Worm (Caenorhabditis elegans): ENCODE measurements around the gene C13A2.4.
"Not testable (repeated sequence)": the region's sequence is repeated elsewhere in the genome, so short reads cannot be mapped to it uniquely, and the experiment has no call there.

The C13A2.4 gene

ce11 chrV:7298463-7298862 lies 19.3 kb downstream of the C13A2.4 start, which contains the start of gene F07G11.3:
TSS of gene F07G11.3 (plus strand) at chrV:7298763.
- no peak for TF ChIP-seq pros-1 (tag; optimal IDR thresholded peaks at IDR 0.05)
- no peak for TF ChIP-seq sox-4 (tag; optimal IDR thresholded peaks at IDR 0.05)
- no peak for TF ChIP-seq hlh-8 (tag; optimal IDR thresholded peaks at IDR 0.05)
- TF ChIP-seq ceh-14 (tag; optimal IDR thresholded peaks at IDR 0.05), result no peak
- no peak for TF ChIP-seq ceh-30 (tag; optimal IDR thresholded peaks at IDR 0.05)
- TF ChIP-seq C08G9.2 (tag; optimal IDR thresholded peaks at IDR 0.05), result no peak
- no peak for TF ChIP-seq dmd-4 (tag; optimal IDR thresholded peaks at IDR 0.05; ENCODE audit: borderline replicate concordance)
- no peak for TF ChIP-seq ceh-48 (tag; optimal IDR thresholded peaks at IDR 0.05)
- TF ChIP-seq nhr-232 (tag; optimal IDR thresholded peaks at IDR 0.05), result no peak
- TF ChIP-seq hlh-6 (tag; optimal IDR thresholded peaks at IDR 0.05), result no peak
- no peak for TF ChIP-seq ceh-19 (GFP tag; optimal IDR thresholded peaks at IDR 0.05)
- TF ChIP-seq madf-2 (tag; optimal IDR thresholded peaks at IDR 0.05), result no peak
- TF ChIP-seq pag-3 (tag; optimal IDR thresholded peaks at IDR 0.05; ENCODE audit: borderline replicate concordance), result no peak
- TF ChIP-seq ahr-1 (tag; optimal IDR thresholded peaks at IDR 0.05), result no peak
- TF ChIP-seq ets-4 (tag; optimal IDR thresholded peaks at IDR 0.05), result no peak
- TF ChIP-seq K09A11.1 (tag; optimal IDR thresholded peaks at IDR 0.05; ENCODE audit: insufficient read depth), result no peak
- TF ChIP-seq che-1 (tag; optimal IDR thresholded peaks at IDR 0.05), result no peak
- no peak for TF ChIP-seq lin-11 (tag; optimal IDR thresholded peaks at IDR 0.05)

DNA sequence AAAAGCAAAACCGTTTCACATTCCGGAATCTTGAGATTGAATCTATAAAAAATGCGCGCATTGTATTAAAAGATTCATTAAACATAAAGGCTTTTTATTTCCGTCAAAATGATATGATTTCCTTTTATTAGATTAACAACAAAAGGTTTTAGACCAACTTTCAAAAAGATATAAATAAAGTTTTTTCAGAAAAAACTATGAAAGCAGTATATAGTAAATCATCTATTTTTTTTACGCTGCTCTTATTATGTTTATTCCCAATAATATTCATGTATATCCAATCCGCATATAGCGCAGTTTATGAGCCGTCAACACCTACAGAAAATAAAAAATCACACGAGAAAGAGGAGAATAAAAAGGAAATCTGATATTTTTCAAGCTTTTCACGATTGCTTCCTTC lies 25.3 kb downstream of the C13A2.4 start, which contains the start of gene F07G11.2:
Gene F07G11.2 (plus strand): TSS at position 301 of the 400 bp plus-strand sequence.
- TF ChIP-seq ceh-24, K02D7.2, hlh-8 (tag; optimal IDR thresholded peaks at IDR 0.05): not testable (repeated sequence)

DNA sequence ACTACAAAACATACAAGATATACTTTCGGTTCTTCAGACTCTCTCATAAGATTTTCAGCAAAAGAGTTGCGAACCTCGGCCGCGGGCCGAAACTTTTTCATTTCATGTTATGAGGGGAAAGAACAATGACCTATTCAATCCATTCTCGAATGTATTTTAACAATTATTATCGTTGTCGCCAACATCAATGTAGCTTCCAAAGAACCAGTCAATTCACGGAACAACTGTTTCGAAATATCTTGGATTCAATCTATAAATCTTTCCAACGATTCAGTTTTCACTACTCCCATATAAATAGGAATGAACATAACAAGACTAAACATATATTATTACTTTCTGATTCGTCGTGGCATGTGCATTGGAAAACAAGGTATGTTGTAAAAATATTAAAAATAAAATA lies 27.9 kb downstream of the C13A2.4 start, which contains the start of gene F07G11.1:
Gene F07G11.1 (plus strand): TSS at position 301 of the 400 bp plus-strand sequence.
- no peak for TF ChIP-seq nhr-11 (tag; optimal IDR thresholded peaks at IDR 0.05)
- TF ChIP-seq tbx-2 (tag; optimal IDR thresholded peaks at IDR 0.05), result no peak
- TF ChIP-seq tbx-7 (tag; optimal IDR thresholded peaks at IDR 0.05), result no peak

DNA sequence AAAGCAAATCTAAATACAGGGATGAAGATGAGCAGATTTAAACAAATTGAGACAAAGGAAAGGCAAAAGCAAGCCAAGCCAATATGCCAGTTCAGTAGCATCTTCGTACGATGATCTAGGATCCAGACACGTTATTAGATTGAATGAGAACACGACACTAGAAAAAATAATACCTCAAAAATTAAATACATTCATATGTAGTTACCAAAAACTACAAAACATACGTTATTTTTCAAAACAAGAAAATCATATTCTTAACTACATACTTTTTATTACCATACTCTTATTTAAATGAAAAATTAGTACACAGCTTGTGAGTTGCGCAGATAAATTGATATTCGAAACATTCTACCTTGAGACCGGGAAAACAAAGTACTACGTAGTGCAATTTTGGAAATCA lies 34.0 kb downstream of the C13A2.4 start, which contains the start of gene srx-6:
Gene srx-6 (minus strand): TSS at position 101 of the 400 bp plus-strand sequence.
- TF ChIP-seq lin-11 (tag; optimal IDR thresholded peaks at IDR 0.05) (no peak), unc-86 (tag; optimal IDR thresholded peaks at IDR 0.05) (no peak), fkh-10 (GFP tag; optimal IDR thresholded peaks at IDR 0.05) (no peak), npax-4 (tag; optimal IDR thresholded peaks at IDR 0.05) (no peak), ceh-24 (tag; optimal IDR thresholded peaks at IDR 0.05) (no peak), tbx-2 (tag; optimal IDR thresholded peaks at IDR 0.05) (no peak), hlh-30 (tag; optimal IDR thresholded peaks at IDR 0.05; ENCODE audit: insufficient read depth) (no peak), nhr-232 (tag; optimal IDR thresholded peaks at IDR 0.05) (no peak), tbx-7 (tag; optimal IDR thresholded peaks at IDR 0.05) (no peak), zip-5 (tag; optimal IDR thresholded peaks at IDR 0.05) (no peak), nfya-1 (tag; optimal IDR thresholded peaks at IDR 0.05) (no peak), dve-1 (tag; optimal IDR thresholded peaks at IDR 0.05) (no peak), madf-2 (tag; optimal IDR thresholded peaks at IDR 0.05) (no peak)

DNA sequence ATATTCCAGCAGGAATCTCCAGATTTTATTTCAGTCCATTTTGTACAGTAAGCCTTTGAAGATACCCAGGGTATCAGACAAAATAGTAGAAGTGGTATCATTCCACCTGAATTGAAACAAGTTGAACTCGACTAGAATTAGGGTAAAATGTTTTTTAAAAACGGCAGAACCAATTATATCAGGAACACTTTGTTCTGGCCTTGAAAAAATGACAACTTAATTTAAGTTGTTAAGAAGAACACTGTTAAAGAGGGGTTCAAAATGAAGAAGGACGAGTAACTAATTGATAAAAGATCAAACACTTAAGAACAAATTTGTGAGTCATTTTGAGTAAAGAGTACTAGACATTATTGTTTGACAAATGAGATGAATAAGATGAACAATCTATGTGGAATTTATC lies 41.7 kb downstream of the C13A2.4 start, which contains the start of gene lmd-4:
Gene lmd-4 (minus strand): TSS at position 101 of the 400 bp plus-strand sequence.
- TF ChIP-seq pat-9 (tag; optimal IDR thresholded peaks at IDR 0.05) (no peak), lim-6 (tag; optimal IDR thresholded peaks at IDR 0.05) (no peak), npax-4 (tag; optimal IDR thresholded peaks at IDR 0.05) (no peak), odd-2 (tag; optimal IDR thresholded peaks at IDR 0.05) (no peak), gmeb-2 (tag; optimal IDR thresholded peaks at IDR 0.05) (no peak), dve-1 (tag; optimal IDR thresholded peaks at IDR 0.05) (no peak), hlh-30 (tag; optimal IDR thresholded peaks at IDR 0.05; ENCODE audit: insufficient read depth) (no peak), unc-42 (tag; optimal IDR thresholded peaks at IDR 0.05) (no peak), hlh-6 (tag; optimal IDR thresholded peaks at IDR 0.05) (no peak)

Data from whole organism, late embryonic.